Fruit fly (Drosophila melanogaster) whole organism, embryonic: ENCODE data around the gene CG32225.
A peak's percentile ranks its signal among the peaks of the same experiment; 100 is the strongest.

Source experiments
- Abd-B ChIP-seq: fragments of 200-800 bp; sonication (Bioruptor generic); optimal IDR thresholded peaks from 2 replicates; lab custom pipeline; 2018; ENCODE audit warnings: missing biosample characterization, mild to moderate bottlenecking, missing genetic modification characterization, moderate library complexity
- Bgb ChIP-seq: fragments of 200-800 bp; sonication (Bioruptor generic); IDR thresholded peaks from 2 replicates; pipeline ENCODE4 v1.3.6; 2022; ENCODE audit warnings: missing biosample characterization, missing genetic modification characterization; ENCODE audit not compliant: partially characterized antibody
- CG11093 ChIP-seq: fragments of 200-800 bp; sonication (Bioruptor generic); IDR thresholded peaks from 3 replicates; pipeline ENCODE4 v1.3.6; 2022; ENCODE audit warnings: missing biosample characterization, missing genetic modification characterization
- CG11696 ChIP-seq: fragments of 200-800 bp; sonication (Bioruptor generic); IDR thresholded peaks from 2 replicates; pipeline ENCODE4 v1.3.6; 2022; ENCODE audit warnings: missing biosample characterization, missing genetic modification characterization
- CG12219 ChIP-seq: fragments of 200-800 bp; sonication (Bioruptor generic); optimal IDR thresholded peaks from 3 replicates; lab custom pipeline; 2018; ENCODE audit warnings: missing biosample characterization, mild to moderate bottlenecking, missing genetic modification characterization
- CG12659 ChIP-seq: fragments of 200-800 bp; sonication (Bioruptor generic); optimal IDR thresholded peaks from 3 replicates; lab custom pipeline; 2017; ENCODE audit warnings: mild to moderate bottlenecking, missing biosample characterization, missing genetic modification reagents, missing genetic modification characterization
- CG15514 ChIP-seq: fragments of 200-800 bp; sonication (Bioruptor generic); optimal IDR thresholded peaks from 3 replicates; lab custom pipeline; 2017; ENCODE audit warnings: missing biosample characterization, missing genetic modification characterization, mild to moderate bottlenecking, moderate library complexity, missing genetic modification reagents
- CG16863 ChIP-seq: fragments of 200-800 bp; sonication (Bioruptor generic); optimal IDR thresholded peaks from 3 replicates; lab custom pipeline; 2016; ENCODE audit warnings: missing biosample characterization, missing genetic modification characterization
- CG17612 ChIP-seq: fragments of 200-800 bp; sonication (Bioruptor generic); IDR thresholded peaks from 2 replicates; pipeline ENCODE4 v1.3.6; 2022; ENCODE audit warnings: missing biosample characterization, missing genetic modification characterization
- CG18011 ChIP-seq: fragments of 200-800 bp; sonication (Bioruptor generic); optimal IDR thresholded peaks from 2 replicates; lab custom pipeline; 2017; ENCODE audit warnings: missing biosample characterization, missing genetic modification characterization, mild to moderate bottlenecking, moderate library complexity, missing genotype
- CG1832 ChIP-seq: fragments of 200-800 bp; sonication (Bioruptor generic); optimal IDR thresholded peaks from 2 replicates; lab custom pipeline; 2017; ENCODE audit warnings: missing biosample characterization, mild to moderate bottlenecking, missing genetic modification characterization, inconsistent platforms
- CG2199 ChIP-seq: fragments of 200-800 bp; sonication (Bioruptor generic); IDR thresholded peaks from 3 replicates; pipeline ENCODE4 v1.3.6; 2022; ENCODE audit warnings: missing biosample characterization, missing genetic modification characterization
- CG2889 ChIP-seq: fragments of 200-800 bp; sonication (Bioruptor generic); IDR thresholded peaks from 3 replicates; pipeline ENCODE4 v1.3.6; 2022; ENCODE audit warnings: missing biosample characterization, missing genetic modification characterization
- CG5245 ChIP-seq: fragments of 200-800 bp; sonication (Bioruptor generic); optimal IDR thresholded peaks from 3 replicates; lab custom pipeline; 2016; ENCODE audit warnings: missing biosample characterization, missing genetic modification characterization
- CG5953 ChIP-seq: fragments of 200-800 bp; sonication (Bioruptor generic); IDR thresholded peaks from 2 replicates; pipeline ENCODE4 v1.3.6; 2022; ENCODE audit warnings: missing biosample characterization, missing genetic modification characterization
- CG6175 ChIP-seq: fragments of 200-800 bp; sonication (Bioruptor generic); IDR thresholded peaks from 3 replicates; pipeline ENCODE4 v1.3.6; 2022; ENCODE audit warnings: missing biosample characterization, missing genetic modification characterization
- CG6654 ChIP-seq: fragments of 200-800 bp; sonication (Bioruptor generic); optimal IDR thresholded peaks from 2 replicates; lab custom pipeline; 2017; ENCODE audit warnings: missing biosample characterization, mild to moderate bottlenecking, missing genetic modification characterization
- CG6791 ChIP-seq: fragments of 200-800 bp; sonication (Bioruptor generic); IDR thresholded peaks from 3 replicates; pipeline ENCODE4 v1.3.6; 2022; ENCODE audit warnings: missing biosample characterization, missing genetic modification characterization; ENCODE audit not compliant: partially characterized antibody
- CG7745 ChIP-seq: fragments of 200-800 bp; sonication (Bioruptor generic); optimal IDR thresholded peaks from 2 replicates; lab custom pipeline; 2018; ENCODE audit warnings: missing biosample characterization, mild to moderate bottlenecking, missing genetic modification characterization, moderate library complexity
- CG7839 ChIP-seq: fragments of 200-800 bp; sonication (Bioruptor generic); optimal IDR thresholded peaks from 3 replicates; lab custom pipeline; 2018; ENCODE audit warnings: missing biosample characterization, mild to moderate bottlenecking, missing genetic modification characterization, moderate library complexity
- CG9727 ChIP-seq: fragments of 200-800 bp; sonication (Bioruptor generic); optimal IDR thresholded peaks from 3 replicates; lab custom pipeline; 2017; ENCODE audit warnings: missing biosample characterization, mild to moderate bottlenecking, missing genetic modification characterization
- CTCF ChIP-seq: fragments of 200-800 bp; sonication (Bioruptor generic); optimal IDR thresholded peaks from 2 replicates; lab custom pipeline; 2017; ENCODE audit warnings: missing biosample characterization, mild to moderate bottlenecking, missing genetic modification characterization, moderate library complexity
- Doc3 ChIP-seq: fragments of 200-800 bp; sonication (Bioruptor generic); IDR thresholded peaks from 3 replicates; pipeline ENCODE4 v1.3.6; 2022; ENCODE audit warnings: missing biosample characterization, missing genetic modification characterization; ENCODE audit not compliant: partially characterized antibody
- E2f1 ChIP-seq: fragments of 200-800 bp; sonication (Bioruptor generic); IDR thresholded peaks from 2 replicates; pipeline ENCODE4 v1.3.6; 2022; ENCODE audit warnings: missing biosample characterization, missing genetic modification characterization
- Fer1 ChIP-seq: fragments of 200-800 bp; sonication (Bioruptor generic); optimal IDR thresholded peaks from 2 replicates; lab custom pipeline; 2017; ENCODE audit warnings: missing biosample characterization, mild to moderate bottlenecking, missing genetic modification characterization
- Hmx ChIP-seq: fragments of 200-800 bp; sonication (Bioruptor generic); optimal IDR thresholded peaks from 2 replicates; lab custom pipeline; 2016; ENCODE audit warnings: missing biosample characterization, missing genetic modification characterization
- Mad ChIP-seq: fragments of 200-800 bp; sonication (Bioruptor generic); optimal IDR thresholded peaks from 2 replicates; lab custom pipeline; 2016; ENCODE audit warnings: missing biosample characterization, missing genetic modification characterization
- NC2β ChIP-seq: fragments of 200-800 bp; sonication (Bioruptor generic); optimal IDR thresholded peaks from 2 replicates; lab custom pipeline; 2016; ENCODE audit warnings: missing biosample characterization, missing genetic modification characterization
- PHDP ChIP-seq: fragments of 200-800 bp; sonication (Bioruptor generic); optimal IDR thresholded peaks from 3 replicates; lab custom pipeline; 2018; ENCODE audit warnings: missing biosample characterization, mild to moderate bottlenecking, missing genetic modification characterization, moderate library complexity
- Six4 ChIP-seq: fragments of 200-800 bp; sonication (Bioruptor generic); optimal IDR thresholded peaks from 2 replicates; lab custom pipeline; 2016; ENCODE audit warnings: missing biosample characterization, missing genetic modification characterization
- Usf ChIP-seq: fragments of 200-800 bp; sonication (Bioruptor generic); optimal IDR thresholded peaks from 2 replicates; lab custom pipeline; 2017; ENCODE audit warnings: missing genotype, missing biosample characterization, missing genetic modification characterization
- Vsx1 ChIP-seq: fragments of 200-800 bp; sonication (Bioruptor generic); optimal IDR thresholded peaks from 2 replicates; lab custom pipeline; 2017; ENCODE audit warnings: missing biosample characterization, mild to moderate bottlenecking, missing genetic modification characterization, missing genetic modification reagents
- al ChIP-seq: fragments of 200-800 bp; sonication (Bioruptor generic); IDR thresholded peaks from 2 replicates; pipeline ENCODE4 v1.3.6; 2022; ENCODE audit warnings: missing biosample characterization, missing genetic modification characterization
- bowl ChIP-seq: fragments of 200-800 bp; sonication (Bioruptor generic); IDR thresholded peaks from 2 replicates; pipeline ENCODE4 v1.3.6; 2022; ENCODE audit warnings: missing biosample characterization, missing genetic modification characterization
- br ChIP-seq: fragments of >200 bp; optimal IDR thresholded peaks from 2 replicates; lab custom pipeline; 2017
- bsh ChIP-seq, 2 experiments: fragments of 200-800 bp; sonication (Bioruptor generic); optimal IDR thresholded peaks; 2 replicates each; lab custom pipeline; 2017 to 2018; ENCODE audit warnings: mild to moderate bottlenecking in 2 of 2, missing biosample characterization in 2 of 2, missing genetic modification characterization in 2 of 2, moderate library complexity in 1 of 2
- cas ChIP-seq: fragments of 200-800 bp; sonication (Bioruptor generic); IDR thresholded peaks from 2 replicates; pipeline ENCODE4 v1.3.6; 2022; ENCODE audit warnings: missing biosample characterization, missing genetic modification characterization
- dan ChIP-seq: fragments of 200-800 bp; sonication (Bioruptor generic); IDR thresholded peaks from 2 replicates; pipeline ENCODE4 v1.3.6; 2022; ENCODE audit warnings: missing biosample characterization, missing genetic modification characterization
- gce ChIP-seq: fragments of 200-800 bp; sonication (Bioruptor generic); IDR thresholded peaks from 3 replicates; pipeline ENCODE4 v1.3.6; 2022; ENCODE audit warnings: missing biosample characterization, missing genetic modification characterization
- jigr1 ChIP-seq: fragments of 200-800 bp; sonication (Bioruptor generic); IDR thresholded peaks from 3 replicates; pipeline ENCODE4 v1.3.6; 2022; ENCODE audit warnings: missing biosample characterization, missing genetic modification characterization
- klu ChIP-seq: fragments of 200-800 bp; sonication (Bioruptor generic); IDR thresholded peaks from 2 replicates; pipeline ENCODE4 v1.3.6; 2022; ENCODE audit warnings: missing biosample characterization, missing genetic modification characterization
- lbe ChIP-seq: fragments of 200-800 bp; sonication (Bioruptor generic); optimal IDR thresholded peaks from 2 replicates; lab custom pipeline; 2016; ENCODE audit warnings: missing biosample characterization, mild to moderate bottlenecking, missing genetic modification characterization
- luna ChIP-seq: fragments of 200-800 bp; sonication (Bioruptor generic); optimal IDR thresholded peaks from 2 replicates; lab custom pipeline; 2016; ENCODE audit warnings: missing biosample characterization, missing genetic modification characterization
- ro ChIP-seq: fragments of 200-800 bp; sonication (Bioruptor generic); IDR thresholded peaks from 2 replicates; pipeline ENCODE4 v1.3.6; 2022; ENCODE audit warnings: missing biosample characterization, missing genetic modification characterization
- scrt ChIP-seq: fragments of 200-800 bp; sonication (Bioruptor generic); optimal IDR thresholded peaks from 2 replicates; lab custom pipeline; 2018; ENCODE audit warnings: missing biosample characterization, mild to moderate bottlenecking, missing genetic modification characterization, moderate library complexity
- sima ChIP-seq: fragments of 200-800 bp; sonication (Bioruptor generic); optimal IDR thresholded peaks from 2 replicates; lab custom pipeline; 2016; ENCODE audit warnings: missing biosample characterization, missing genetic modification characterization
- slou ChIP-seq: fragments of 200-800 bp; sonication (Bioruptor generic); optimal IDR thresholded peaks from 3 replicates; lab custom pipeline; 2016; ENCODE audit warnings: missing biosample characterization, missing genetic modification characterization
- ssp ChIP-seq: fragments of 200-800 bp; sonication (Bioruptor generic); IDR thresholded peaks from 2 replicates; pipeline ENCODE4 v1.3.6; 2022; ENCODE audit warnings: missing biosample characterization, missing genetic modification characterization
- sug ChIP-seq: fragments of 200-800 bp; optimal IDR thresholded peaks from 2 replicates; lab custom pipeline; 2019; ENCODE audit warnings: missing biosample characterization, mild to moderate bottlenecking, missing genetic modification characterization, moderate library complexity
- toy ChIP-seq: fragments of 200-800 bp; sonication (Bioruptor generic); IDR thresholded peaks from 2 replicates; pipeline ENCODE4 v1.3.6; 2022; ENCODE audit warnings: missing biosample characterization, missing genetic modification characterization
- vfl ChIP-seq: fragments of 200-800 bp; sonication (Bioruptor generic); optimal IDR thresholded peaks from 2 replicates; lab custom pipeline; 2016; ENCODE audit warnings: missing biosample characterization, missing genetic modification characterization
- wek ChIP-seq: fragments of 200-800 bp; sonication (Bioruptor generic); optimal IDR thresholded peaks from 3 replicates; lab custom pipeline; 2018; ENCODE audit warnings: missing biosample characterization, mild to moderate bottlenecking, missing genetic modification characterization, moderate library complexity

Gene CG32225

DNA sequence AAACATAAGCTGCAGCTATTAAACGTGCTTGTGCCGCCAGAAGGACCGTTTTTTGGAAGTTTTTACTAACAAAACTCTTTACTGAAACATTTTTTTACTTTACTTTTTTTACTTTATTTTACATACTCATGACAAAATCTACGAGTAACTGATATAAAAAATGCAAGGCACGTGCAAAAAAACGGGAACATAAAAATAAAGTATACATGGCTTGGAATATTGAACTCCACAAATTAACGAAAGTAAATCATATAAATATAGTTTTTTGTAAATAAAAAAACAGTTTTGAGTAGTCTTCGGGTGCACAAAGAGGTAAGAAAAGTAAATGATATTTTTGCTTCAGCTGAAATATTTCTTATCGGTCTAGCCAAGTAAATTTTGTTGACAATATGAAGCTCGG is 14.6 kb upstream of the CG32225 start, which contains the start of gene Spn77Bb:
Gene Spn77Bb, plus strand, starts transcription at position 301 of the 400 bp plus-strand sequence.
- no peak for TF ChIP-seq CTCF (GFP tag; lab: Kevin White, UChicago)
- TF ChIP-seq CG15514 (GFP tag; lab: Kevin White, UChicago) = no peak
- TF ChIP-seq CG12659 = no peak
- no peak for TF ChIP-seq Vsx1 (GFP tag; lab: Kevin White, UChicago)
- no peak for TF ChIP-seq CG18011
- TF ChIP-seq CG1832 (GFP tag; lab: Kevin White, UChicago) = no peak

DNA sequence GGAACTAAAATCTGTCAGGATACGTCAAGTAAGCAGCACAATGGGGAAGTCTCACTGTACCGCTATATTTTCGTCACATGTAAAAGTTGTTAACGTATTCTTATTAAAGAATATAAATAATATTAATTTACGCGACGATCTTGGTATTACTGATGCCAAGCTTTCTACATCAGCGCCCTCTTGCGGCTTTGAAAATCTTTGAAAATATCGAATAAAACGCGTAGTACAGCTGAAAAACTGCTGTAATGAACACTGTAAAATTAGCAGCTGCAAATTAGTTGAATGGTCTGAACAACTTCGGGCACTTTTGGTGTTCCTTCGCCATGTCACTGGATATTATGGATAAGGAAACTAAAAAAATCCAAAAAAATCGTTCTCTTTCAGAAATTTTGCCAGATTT is 14.0 kb upstream of the CG32225 start:
- TF ChIP-seq CG6654 (GFP tag; lab: Kevin White, UChicago) = no peak
- TF ChIP-seq jigr1 (GFP tag; lab: Robert Waterston, UW) = no peak
- TF ChIP-seq cas (GFP tag; lab: Robert Waterston, UW) = no peak
- TF ChIP-seq ro = no peak
- no peak for TF ChIP-seq gce (GFP tag; lab: Robert Waterston, UW)
- TF ChIP-seq br = no peak
- TF ChIP-seq slou (GFP tag; lab: Kevin White, UChicago) = no peak
- peak; percentile 91 for TF ChIP-seq CTCF (GFP tag; lab: Kevin White, UChicago)
- TF ChIP-seq CG16863 (GFP tag; lab: Kevin White, UChicago) = no peak
- no peak for TF ChIP-seq lbe
- no peak for TF ChIP-seq dan (GFP tag; lab: Robert Waterston, UW)
- no peak for TF ChIP-seq Fer1
- no peak for TF ChIP-seq CG12219 (GFP tag; lab: Kevin White, UChicago)
- no peak for TF ChIP-seq CG9727
- no peak for TF ChIP-seq luna (GFP tag; lab: Kevin White, UChicago)
- no peak for TF ChIP-seq bowl (GFP tag; lab: Robert Waterston, UW)
- TF ChIP-seq bsh (GFP tag; optimal IDR thresholded peaks at IDR 0.05; lab: Kevin White, UChicago) = no peak
- TF ChIP-seq E2f1 (GFP tag; lab: Robert Waterston, UW) = no peak
- TF ChIP-seq sug = no peak
- no peak for TF ChIP-seq Usf (GFP tag; lab: Kevin White, UChicago)
- no peak for TF ChIP-seq wek (GFP tag; lab: Kevin White, UChicago)
- no peak for TF ChIP-seq CG5953 (GFP tag; lab: Robert Waterston, UW)
- TF ChIP-seq CG2199 (GFP tag; lab: Robert Waterston, UW) = peak; percentile 82
- no peak for TF ChIP-seq Mad (GFP tag; lab: Kevin White, UChicago)
- peak; percentile 51; the same call in 2 of the 3 replicates for TF ChIP-seq CG6791 (GFP tag; lab: Robert Waterston, UW)
- TF ChIP-seq CG6175 (GFP tag; lab: Robert Waterston, UW) = no peak
- TF ChIP-seq CG11093 = no peak
- TF ChIP-seq CG5245 (GFP tag; lab: Kevin White, UChicago) = no peak
- TF ChIP-seq PHDP (tag; lab: Kevin White, UChicago) = no peak
- no peak for TF ChIP-seq al (GFP tag; lab: Robert Waterston, UW)
- TF ChIP-seq CG7839 (tag; lab: Kevin White, UChicago) = no peak
- TF ChIP-seq scrt (GFP tag; lab: Kevin White, UChicago) = no peak
- no peak for TF ChIP-seq vfl (GFP tag; lab: Kevin White, UChicago)
- TF ChIP-seq CG7745 (tag; lab: Kevin White, UChicago) = no peak
- TF ChIP-seq Bgb (GFP tag; lab: Robert Waterston, UW) = peak; percentile 65
- TF ChIP-seq sima (GFP tag; lab: Kevin White, UChicago) = no peak
- TF ChIP-seq CG11696 (GFP tag; lab: Robert Waterston, UW) = no peak
- TF ChIP-seq toy (GFP tag; lab: Robert Waterston, UW) = no peak
- no peak for TF ChIP-seq ssp (GFP tag; lab: Robert Waterston, UW)
- no peak for TF ChIP-seq klu (GFP tag; lab: Robert Waterston, UW)
- TF ChIP-seq Hmx (GFP tag; lab: Kevin White, UChicago) = no peak
- TF ChIP-seq Six4 (GFP tag; lab: Kevin White, UChicago) = no peak
- no peak for TF ChIP-seq CG17612 (GFP tag; lab: Robert Waterston, UW)
- no peak for TF ChIP-seq NC2β (GFP tag; lab: Kevin White, UChicago)
- TF ChIP-seq Abd-B (GFP tag; lab: Kevin White, UChicago) = no peak
- no peak for TF ChIP-seq CG2889 (GFP tag; lab: Robert Waterston, UW)
- TF ChIP-seq Doc3 = no peak
